Fruit fly (Drosophila melanogaster) whole organism, larva: Measurements from ENCODE around the gene E2f1.

Experiments used
- noc ChIP-seq: fragments of 200-800 bp; sonication (Bioruptor generic); optimal IDR thresholded peaks from 3 replicates; lab custom pipeline; 2019; ENCODE audit warnings: missing biosample characterization, mild to moderate bottlenecking, missing genetic modification characterization, moderate library complexity

The E2f1 gene

dm6 chr3R:21660659-21661126 is at the start of gene E2f1:
E2f1 (minus strand) TSS chr3R:21660871.
- no peak for TF ChIP-seq noc

- TF ChIP-seq noc, result no peak
Measured at dm6 chr3R:21704439-21704838, 43.8 kb upstream of the E2f1 start.

- no peak for TF ChIP-seq noc
Measured at dm6 chr3R:21703346-21703745, 42.7 kb upstream of the E2f1 start.

- no peak for TF ChIP-seq noc
Measured at dm6 chr3R:21701529-21701928, 40.9 kb upstream of the E2f1 start.

dm6 chr3R:21700458-21700857 is 39.8 kb upstream of the E2f1 start:
- TF ChIP-seq noc, result no peak

dm6 chr3R:21698895-21699300 is 38.2 kb upstream of the E2f1 start:
- TF ChIP-seq noc, result peak; percentile 25

dm6 chr3R:21693110-21693672 is 32.5 kb upstream of the E2f1 start:
- no peak for TF ChIP-seq noc

dm6 chr3R:21691114-21691513 is 30.4 kb upstream of the E2f1 start:
- no peak for TF ChIP-seq noc

dm6 chr3R:21688596-21688995 is 27.9 kb upstream of the E2f1 start:
- no peak for TF ChIP-seq noc

dm6 chr3R:21687902-21688301 is 27.2 kb upstream of the E2f1 start:
- no peak for TF ChIP-seq noc

dm6 chr3R:21682041-21682440 is 21.4 kb upstream of the E2f1 start:
- TF ChIP-seq noc, result no peak

dm6 chr3R:21679310-21679709 is 18.6 kb upstream of the E2f1 start:
- TF ChIP-seq noc, result no peak

dm6 chr3R:21671636-21672035 is 11.0 kb upstream of the E2f1 start, which contains the start of gene PolA1:
PolA1 (minus strand) TSS chr3R:21671750.
- TF ChIP-seq noc, result no peak

dm6 chr3R:21665404-21665803 is 4.7 kb upstream of the E2f1 start:
- no peak for TF ChIP-seq noc

- TF ChIP-seq noc, result no peak
Measured at dm6 chr3R:21664089-21664488, 3.4 kb upstream of the E2f1 start, which contains the start of gene Jhbp16. Jhbp16 (plus strand) TSS chr3R:21664389.

dm6 chr3R:21662501-21663007 is 1.9 kb upstream of the E2f1 start, which contains the start of gene Archease:
Archease (minus strand) TSS chr3R:21662972.
- no peak for TF ChIP-seq noc

- no peak for TF ChIP-seq noc
Measured at dm6 chr3R:21660054-21660453, 617 bp downstream of the E2f1 start.

- TF ChIP-seq noc, result no peak
Measured at dm6 chr3R:21658752-21659468, 1.8 kb downstream of the E2f1 start.
